Worm (Caenorhabditis elegans) whole organism, L1 larva: ENCODE measurements around the gene tni-3.

ENCODE experiments used
- C34B4.2 ChIP-seq: sonication (generic microtip); optimal IDR thresholded peaks from 2 replicates; lab custom pipeline; 2017; ENCODE audit warnings: mild to moderate bottlenecking, missing genetic modification characterization, missing compliant biosample characterization
- ama-1 ChIP-seq: fragments of 150-350 bp; optimal IDR thresholded peaks from 2 replicates; lab custom pipeline; 2014
- fos-1 ChIP-seq: fragments of 150-350 bp; optimal IDR thresholded peaks from 2 replicates; lab custom pipeline; 2014; ENCODE audit warnings: missing biosample characterization, missing genetic modification characterization
- mep-1 ChIP-seq: fragments of 150-350 bp; optimal IDR thresholded peaks from 2 replicates; lab custom pipeline; 2014; ENCODE audit warnings: missing biosample characterization, missing genetic modification characterization
- nhr-11 ChIP-seq: fragments of 150-350 bp; optimal IDR thresholded peaks from 2 replicates; lab custom pipeline; 2014; ENCODE audit warnings: missing biosample characterization, missing genetic modification characterization
- nhr-20 ChIP-seq: sonication (generic microtip); optimal IDR thresholded peaks from 2 replicates; lab custom pipeline; 2016; ENCODE audit warnings: mild to moderate bottlenecking, missing genetic modification characterization, missing compliant biosample characterization
- nhr-237 ChIP-seq: fragments of 150-350 bp; optimal IDR thresholded peaks from 2 replicates; lab custom pipeline; 2014; ENCODE audit warnings: missing biosample characterization, missing genetic modification characterization
- nhr-90 ChIP-seq: sonication (generic microtip); optimal IDR thresholded peaks from 2 replicates; lab custom pipeline; 2016; ENCODE audit warnings: mild to moderate bottlenecking, missing genetic modification characterization, missing compliant biosample characterization; ENCODE audit not compliant: poor library complexity
- skn-1 ChIP-seq: fragments of 150-350 bp; optimal IDR thresholded peaks from 2 replicates; lab custom pipeline; 2014; ENCODE audit warnings: missing biosample characterization, missing genetic modification characterization
- ztf-11 ChIP-seq, 2 experiments: sonication (generic microtip); optimal IDR thresholded peaks; 2 replicates each; lab custom pipeline; 2016 to 2017; ENCODE audit warnings: missing genetic modification characterization in 2 of 2, missing biosample characterization in 1 of 2, missing compliant biosample characterization in 1 of 2

- TF ChIP-seq skn-1 (tag; lab: Kevin White, UChicago) (no peak), nhr-237 (no peak), ama-1 (lab: Kevin White, UChicago) (no peak), ztf-11 (tag; optimal IDR thresholded peaks at IDR 0.05; lab: Kevin White, UChicago) (no peak), mep-1 (tag; lab: Kevin White, UChicago) (no peak), nhr-20 (tag; lab: Kevin White, UChicago) (no peak), nhr-11 (no peak), fos-1 (no peak), nhr-90 (tag; lab: Kevin White, UChicago) (no peak), C34B4.2 (tag; lab: Kevin White, UChicago) (no peak)
Measured at ce11 chrV:16880054-16880453, 45.1 kb upstream of the tni-3 start, which contains the start of gene F09C6.3.
